Worm (Caenorhabditis elegans): Measurements from ENCODE around the gene F25E5.9.

F25E5.9 gene

ce11 chrV:7465509-7465908, 27.8 kb upstream of the F25E5.9 start, which contains the start of gene F25E5.1 (continued):
- TF ChIP-seq rcor-1 (GFP tag; IDR thresholded peaks at IDR 0.05) (0 out of 2 replicates have a peak, but pooled peaks have one; percentile 32), ztf-26 (tag; optimal IDR thresholded peaks at IDR 0.05) (no peak), lsy-27 (tag; optimal IDR thresholded peaks at IDR 0.05; ENCODE audit: borderline replicate concordance, insufficient read depth) (no peak), Y56A3A.18 (GFP tag; IDR thresholded peaks at IDR 0.05) (no peak), mcd-1 (GFP tag; IDR thresholded peaks at IDR 0.05) (no peak), ceh-40 (GFP tag; IDR thresholded peaks at IDR 0.05) (no peak), nhr-27 (tag; optimal IDR thresholded peaks at IDR 0.05) (no peak), let-526 (GFP tag; IDR thresholded peaks at IDR 0.05) (no peak), sea-2 (GFP tag; IDR thresholded peaks at IDR 0.05) (no peak), attf-6 (GFP tag; IDR thresholded peaks at IDR 0.05) (no peak), sdz-38 (tag; optimal IDR thresholded peaks at IDR 0.05) (no peak), sptf-2 (GFP tag; optimal IDR thresholded peaks at IDR 0.05) (no peak), lin-40 (tag; optimal IDR thresholded peaks at IDR 0.05) (no peak), gei-17 (GFP tag; optimal IDR thresholded peaks at IDR 0.05) (no peak), F49E8.2 (tag; optimal IDR thresholded peaks at IDR 0.05; ENCODE audit: insufficient read depth) (no peak), hmg-20 (GFP tag; IDR thresholded peaks at IDR 0.05) (0 out of 2 replicates have a peak, but pooled peaks have one; percentile 24), snpc-4 (GFP tag; optimal IDR thresholded peaks at IDR 0.05) (no peak), snpc-4 (tag; optimal IDR thresholded peaks at IDR 0.05) (peak in 1 of 4 experiments; percentile 43), F57A8.1 (GFP tag; optimal IDR thresholded peaks at IDR 0.05) (no peak), F33H1.4 (GFP tag; IDR thresholded peaks at IDR 0.05) (no peak), ceh-27 (GFP tag; optimal IDR thresholded peaks at IDR 0.05) (peak; percentile 65), Y79H2A.3 (GFP tag; conservative IDR thresholded peaks at IDR 0.05) (no peak), attf-3 (GFP tag; conservative IDR thresholded peaks at IDR 0.05) (0 out of 2 replicates have a peak, but pooled peaks have one; percentile 15), egrh-3 (GFP tag; IDR thresholded peaks at IDR 0.05) (0 out of 2 replicates have a peak, but pooled peaks have one; percentile 34), ets-4 (GFP tag; optimal IDR thresholded peaks at IDR 0.05) (no peak), dpff-1 (tag; optimal IDR thresholded peaks at IDR 0.05) (no peak), nhr-80 (tag; optimal IDR thresholded peaks at IDR 0.05) (peak; percentile 60), nfyb-1 (GFP tag; IDR thresholded peaks at IDR 0.05) (no peak), ztf-28 (GFP tag; IDR thresholded peaks at IDR 0.05) (no peak), repo-1 (tag; optimal IDR thresholded peaks at IDR 0.05) (no peak), bed-1 (GFP tag; IDR thresholded peaks at IDR 0.05) (no peak), bed-2 (GFP tag; IDR thresholded peaks at IDR 0.05) (0 out of 2 replicates have a peak, but pooled peaks have one; percentile 67), ceh-100 (GFP tag; IDR thresholded peaks at IDR 0.05) (0 out of 2 replicates have a peak, but pooled peaks have one; percentile 27), ztf-22 (GFP tag; optimal IDR thresholded peaks at IDR 0.05) (no peak), madf-3 (GFP tag; IDR thresholded peaks at IDR 0.05) (no peak), egl-44 (GFP tag; IDR thresholded peaks at IDR 0.05) (no peak), ekl-4 (GFP tag; IDR thresholded peaks at IDR 0.05) (0 out of 2 replicates have a peak, but pooled peaks have one; percentile 27), athp-1 (tag; optimal IDR thresholded peaks at IDR 0.05) (peak; percentile 61), lsl-1 (GFP tag; optimal IDR thresholded peaks at IDR 0.05) (no peak), F52B5.7 (tag; optimal IDR thresholded peaks at IDR 0.05) (no peak), F37B4.10 (GFP tag; IDR thresholded peaks at IDR 0.05) (no peak), ceh-58 (GFP tag; IDR thresholded peaks at IDR 0.05) (no peak), aptf-3 (GFP tag; IDR thresholded peaks at IDR 0.05) (no peak), akir-1 (GFP tag; optimal IDR thresholded peaks at IDR 0.05) (no peak), T26A5.8 (tag; optimal IDR thresholded peaks at IDR 0.05) (no peak), K12H6.12 (tag; optimal IDR thresholded peaks at IDR 0.05) (peak; percentile 10), C17E4.6 (GFP tag; IDR thresholded peaks at IDR 0.05) (no peak), somi-1 (GFP tag; optimal IDR thresholded peaks at IDR 0.05) (no peak), B0019.2 (GFP tag; conservative IDR thresholded peaks at IDR 0.05) (no peak), ceh-79 (tag; optimal IDR thresholded peaks at IDR 0.05) (no peak)

Measured in whole organism, young adult.